Worm (Caenorhabditis elegans): ENCODE data around the gene rpb-6.

DNA sequence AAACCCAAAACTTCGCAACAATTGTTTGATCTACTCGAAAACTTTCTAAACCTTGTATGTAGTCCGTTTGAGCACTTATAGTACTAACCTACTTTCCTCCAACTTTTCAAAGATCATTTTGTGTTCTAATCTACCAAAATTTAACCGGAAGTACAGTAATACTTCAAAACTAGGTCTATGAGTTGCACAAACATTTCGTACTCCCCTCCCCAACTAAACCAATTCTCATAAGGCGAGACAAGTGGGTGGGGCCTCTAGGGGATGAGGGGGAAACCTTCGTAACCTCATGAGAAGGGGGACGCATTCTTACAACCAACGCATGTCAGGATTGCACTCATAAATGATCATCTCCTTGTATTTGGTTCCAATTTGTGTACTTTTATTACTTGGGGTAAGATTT is 42.8 kb downstream of the rpb-6 start, which contains the start of gene cutl-9:
- TF ChIP-seq dao-5 (tag; optimal IDR thresholded peaks at IDR 0.05) (no peak), him-1 (tag; optimal IDR thresholded peaks at IDR 0.05) (no peak), W03F9.2 (tag; optimal IDR thresholded peaks at IDR 0.05) (no peak)

All from whole organism, L4/young adult.